Worm (Caenorhabditis elegans): ENCODE data around the gene sru-37.

ce11 chrV:9816390-9816789, 11.1 kb downstream of the sru-37 start, which contains the start of gene sru-31:
- no peak for TF ChIP-seq zip-8 (tag; optimal IDR thresholded peaks at IDR 0.05)
- TF ChIP-seq ceh-83 (GFP tag; optimal IDR thresholded peaks at IDR 0.05), result no peak
- TF ChIP-seq nhr-237 (tag; optimal IDR thresholded peaks at IDR 0.05), result no peak
- no peak for TF ChIP-seq drap-1 (GFP tag; optimal IDR thresholded peaks at IDR 0.05)
- TF ChIP-seq nhr-28 (tag; optimal IDR thresholded peaks at IDR 0.05), result no peak
- TF ChIP-seq lsy-2 (tag; optimal IDR thresholded peaks at IDR 0.05), result no peak
- TF ChIP-seq unc-62 (GFP tag; optimal IDR thresholded peaks at IDR 0.05), result no peak
- TF ChIP-seq nhr-12 (tag; optimal IDR thresholded peaks at IDR 0.05), result no peak
- TF ChIP-seq snpc-4 (tag; optimal IDR thresholded peaks at IDR 0.05), result no peak
- TF ChIP-seq elt-3 (tag; optimal IDR thresholded peaks at IDR 0.05), result no peak
- no peak for TF ChIP-seq mep-1 (tag; optimal IDR thresholded peaks at IDR 0.05)
- no peak for TF ChIP-seq elt-1 (tag; optimal IDR thresholded peaks at IDR 0.05; ENCODE audit: borderline replicate concordance, insufficient read depth)
- no peak for TF ChIP-seq sptf-1 (tag; optimal IDR thresholded peaks at IDR 0.05)

Measured in whole organism, mixed stage, embryonic.